Worm (Caenorhabditis elegans): ENCODE data around the gene sup-36.

DNA sequence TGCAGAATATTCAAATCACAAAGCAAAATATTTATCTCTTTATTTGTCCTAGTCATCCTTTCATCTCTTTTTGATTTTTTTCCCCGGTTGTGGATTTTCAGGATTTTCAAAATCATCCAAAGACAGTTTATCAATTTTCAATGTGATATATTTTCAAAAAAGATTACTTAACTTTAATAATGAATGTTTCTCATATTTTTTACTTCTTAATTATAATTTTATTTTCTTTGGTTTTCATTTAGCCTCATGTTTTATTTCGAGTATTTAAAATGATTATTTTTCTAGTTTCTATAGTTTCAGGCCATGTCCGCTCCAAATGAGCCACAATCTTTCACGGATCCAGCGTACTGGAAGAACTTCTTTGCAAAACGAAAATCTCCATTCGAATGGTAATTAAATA is 33.3 kb downstream of the sup-36 start, which contains the start of gene metl-13:
- TF ChIP-seq nhr-102 (tag; optimal IDR thresholded peaks at IDR 0.05), result no peak
- no peak for TF ChIP-seq mep-1 (tag; optimal IDR thresholded peaks at IDR 0.05)
- no peak for TF ChIP-seq pqm-1 (tag; optimal IDR thresholded peaks at IDR 0.05)
- TF ChIP-seq lsy-2 (tag; optimal IDR thresholded peaks at IDR 0.05), result no peak
- no peak for TF ChIP-seq unc-62 (GFP tag; optimal IDR thresholded peaks at IDR 0.05 in 1 of 2)
- no peak for TF ChIP-seq unc-62 (tag; optimal IDR thresholded peaks at IDR 0.05)
- no peak for TF ChIP-seq Y75B8A.6 (GFP tag; IDR thresholded peaks at IDR 0.05)
- TF ChIP-seq fkh-10 (GFP tag; optimal IDR thresholded peaks at IDR 0.05), result no peak
- no peak for TF ChIP-seq dmd-8 (GFP tag; IDR thresholded peaks at IDR 0.05)
- TF ChIP-seq unc-130 (GFP tag; optimal IDR thresholded peaks at IDR 0.05), result no peak
- no peak for TF ChIP-seq lin-13 (GFP tag; optimal IDR thresholded peaks at IDR 0.05)

Data from whole organism, L4 larva.